Fruit fly (Drosophila melanogaster) whole organism, embryonic: ENCODE results near the gene RpS5b.
A peak's percentile ranks its signal among the peaks of the same experiment; 100 is the strongest.

ENCODE experiments used
- Aef1 ChIP-seq: fragments of 200-800 bp; sonication (Bioruptor generic); IDR thresholded peaks from 3 replicates; pipeline ENCODE4 v1.3.6; 2022; ENCODE audit warnings: missing biosample characterization, missing genetic modification characterization
- Atf6 ChIP-seq: fragments of 200-800 bp; sonication (Bioruptor generic); IDR thresholded peaks from 2 replicates; pipeline ENCODE4 v1.3.6; 2022; ENCODE audit warnings: missing biosample characterization, missing genetic modification characterization
- Awh ChIP-seq: fragments of 200-800 bp; sonication (Bioruptor generic); IDR thresholded peaks from 2 replicates; pipeline ENCODE4, ENCODE4 v1.3.6; 2022; ENCODE audit warnings: missing biosample characterization, missing genetic modification characterization
- CG10147 ChIP-seq: fragments of 200-800 bp; sonication (Bioruptor generic); optimal IDR thresholded peaks from 2 replicates; lab custom pipeline; 2019; ENCODE audit warnings: missing biosample characterization, mild to moderate bottlenecking, missing genetic modification characterization, moderate library complexity
- CG10366 ChIP-seq: fragments of 200-800 bp; sonication (Bioruptor generic); IDR thresholded peaks from 2 replicates; pipeline ENCODE4 v1.3.6; 2022; ENCODE audit warnings: missing biosample characterization, missing genetic modification characterization
- CG10462 ChIP-seq: fragments of 200-800 bp; sonication (Bioruptor generic); optimal IDR thresholded peaks from 2 replicates; lab custom pipeline; 2016; ENCODE audit warnings: missing biosample characterization, missing genetic modification characterization
- CG10543 ChIP-seq: fragments of 200-800 bp; sonication (Bioruptor generic); optimal IDR thresholded peaks from 3 replicates; lab custom pipeline; 2017; ENCODE audit warnings: missing biosample characterization, mild to moderate bottlenecking, missing genetic modification characterization, moderate library complexity
- CG10565 ChIP-seq: fragments of 200-800 bp; sonication (Bioruptor generic); optimal IDR thresholded peaks from 3 replicates; lab custom pipeline; 2016; ENCODE audit warnings: missing biosample characterization, mild to moderate bottlenecking, missing genetic modification characterization
- CG10654 ChIP-seq: fragments of 200-800 bp; sonication (Bioruptor generic); optimal IDR thresholded peaks from 2 replicates; lab custom pipeline; 2016; ENCODE audit warnings: missing biosample characterization, missing genetic modification characterization
- CG12659 ChIP-seq: fragments of 200-800 bp; sonication (Bioruptor generic); optimal IDR thresholded peaks from 3 replicates; lab custom pipeline; 2017; ENCODE audit warnings: mild to moderate bottlenecking, missing biosample characterization, missing genetic modification reagents, missing genetic modification characterization
- CG14050 ChIP-seq: fragments of 200-800 bp; sonication (Bioruptor generic); IDR thresholded peaks from 3 replicates; pipeline ENCODE4 v1.3.6; 2022; ENCODE audit warnings: missing biosample characterization, missing genetic modification characterization
- CG16863 ChIP-seq: fragments of 200-800 bp; sonication (Bioruptor generic); optimal IDR thresholded peaks from 3 replicates; lab custom pipeline; 2016; ENCODE audit warnings: missing biosample characterization, missing genetic modification characterization
- CG30403 ChIP-seq: fragments of 200-800 bp; sonication (Bioruptor generic); optimal IDR thresholded peaks from 3 replicates; lab custom pipeline; 2016; ENCODE audit warnings: missing biosample characterization, missing genetic modification characterization
- CG32532 ChIP-seq: fragments of 200-800 bp; sonication (Bioruptor generic); IDR thresholded peaks from 2 replicates; pipeline ENCODE4 v1.3.6; 2022; ENCODE audit warnings: missing biosample characterization, missing genetic modification characterization
- CG4424 ChIP-seq: fragments of 200-800 bp; sonication (Bioruptor generic); optimal IDR thresholded peaks from 3 replicates; lab custom pipeline; 2016; ENCODE audit warnings: missing biosample characterization, missing genetic modification characterization
- CG4617 ChIP-seq: fragments of 200-800 bp; sonication (Bioruptor generic); optimal IDR thresholded peaks from 3 replicates; lab custom pipeline; 2016; ENCODE audit warnings: missing biosample characterization, missing genetic modification characterization, borderline replicate concordance
- CG4730 ChIP-seq: fragments of 200-800 bp; sonication (Bioruptor generic); IDR thresholded peaks from 2 replicates; pipeline ENCODE4 v1.3.6; 2022; ENCODE audit warnings: missing biosample characterization, missing genetic modification characterization
- CG6689 ChIP-seq: fragments of 200-800 bp; sonication (Bioruptor generic); IDR thresholded peaks from 2 replicates; pipeline ENCODE4 v1.3.6; 2022; ENCODE audit warnings: missing biosample characterization, missing genetic modification characterization
- CG7928 ChIP-seq: fragments of 200-800 bp; sonication (Bioruptor generic); optimal IDR thresholded peaks from 2 replicates; lab custom pipeline; 2017; ENCODE audit warnings: missing biosample characterization, mild to moderate bottlenecking, missing genetic modification characterization
- CG8924 ChIP-seq: fragments of 200-800 bp; optimal IDR thresholded peaks from 3 replicates; lab custom pipeline; 2019; ENCODE audit warnings: missing biosample characterization, mild to moderate bottlenecking, missing genetic modification characterization, moderate library complexity
- CG9797 ChIP-seq: fragments of 200-800 bp; sonication (Bioruptor generic); optimal IDR thresholded peaks from 3 replicates; lab custom pipeline; 2018; ENCODE audit warnings: missing biosample characterization, mild to moderate bottlenecking, missing genetic modification characterization
- Chrac-16 ChIP-seq: fragments of 200-800 bp; sonication (Bioruptor generic); optimal IDR thresholded peaks from 3 replicates; lab custom pipeline; 2016; ENCODE audit warnings: missing biosample characterization, missing genetic modification characterization
- D19A ChIP-seq: fragments of 200-800 bp; optimal IDR thresholded peaks from 3 replicates; lab custom pipeline; 2019; ENCODE audit warnings: missing biosample characterization, mild to moderate bottlenecking, missing genetic modification characterization, moderate library complexity
- Dbx ChIP-seq: fragments of 200-800 bp; sonication (Bioruptor generic); IDR thresholded peaks from 3 replicates; pipeline ENCODE4 v1.3.6; 2022; ENCODE audit warnings: missing biosample characterization, missing genetic modification characterization
- Drgx ChIP-seq: fragments of 200-800 bp; sonication (Bioruptor generic); IDR thresholded peaks from 2 replicates; pipeline ENCODE4 v1.3.6; 2022; ENCODE audit warnings: missing biosample characterization, missing genetic modification characterization
- Ets65A ChIP-seq: fragments of 200-800 bp; sonication (Bioruptor generic); peaks from one replicate; lab custom pipeline; 2016; ENCODE audit warnings: missing biosample characterization, missing genetic modification characterization
- H2.0 ChIP-seq: fragments of 200-800 bp; sonication (Bioruptor generic); IDR thresholded peaks from 2 replicates; pipeline ENCODE4 v1.3.6; 2022; ENCODE audit warnings: missing biosample characterization, missing genetic modification characterization
- Nf-YA ChIP-seq: fragments of 200-800 bp; sonication (Bioruptor generic); IDR thresholded peaks from 2 replicates; pipeline ENCODE4 v1.3.6; 2022; ENCODE audit warnings: missing biosample characterization, missing genetic modification characterization
- Ptx1 ChIP-seq: fragments of 200-800 bp; sonication (Bioruptor generic); IDR thresholded peaks from 2 replicates; pipeline ENCODE4 v1.3.6; 2022; ENCODE audit warnings: missing biosample characterization, missing genetic modification characterization
- Rfx ChIP-seq: fragments of 200-800 bp; sonication (Bioruptor generic); IDR thresholded peaks from 2 replicates; pipeline ENCODE4 v1.3.6; 2022; ENCODE audit warnings: missing biosample characterization, missing genetic modification characterization
- Spps ChIP-seq: fragments of 200-800 bp; sonication (Bioruptor generic); optimal IDR thresholded peaks from 2 replicates; lab custom pipeline; 2018; ENCODE audit warnings: missing biosample characterization, mild to moderate bottlenecking, missing genetic modification characterization
- Taf1 ChIP-seq: fragments of 200-800 bp; sonication (Bioruptor generic); IDR thresholded peaks from 2 replicates; pipeline ENCODE4 v1.3.6; 2022; ENCODE audit warnings: missing biosample characterization, missing genetic modification characterization
- ap ChIP-seq: fragments of 200-800 bp; sonication (Bioruptor generic); IDR thresholded peaks from 2 replicates; pipeline ENCODE4 v1.3.6; 2022; ENCODE audit warnings: missing biosample characterization, missing genetic modification characterization
- az2 ChIP-seq: fragments of 200-800 bp; sonication (Bioruptor generic); optimal IDR thresholded peaks from 3 replicates; lab custom pipeline; 2016; ENCODE audit warnings: missing biosample characterization, missing genetic modification characterization
- cad ChIP-seq: fragments of >200 bp; optimal IDR thresholded peaks from 2 replicates; lab custom pipeline; 2017; ENCODE audit warnings: missing biosample characterization, missing genetic modification characterization
- caup ChIP-seq: fragments of 200-800 bp; sonication (Bioruptor generic); optimal IDR thresholded peaks from 3 replicates; lab custom pipeline; 2017; ENCODE audit warnings: missing biosample characterization, mild to moderate bottlenecking, missing genetic modification characterization, moderate library complexity; ENCODE audit not compliant: severe bottlenecking
- cg ChIP-seq: fragments of 200-800 bp; sonication (Bioruptor generic); optimal IDR thresholded peaks from 3 replicates; lab custom pipeline; 2019; ENCODE audit warnings: missing biosample characterization, mild to moderate bottlenecking, missing genetic modification characterization, moderate library complexity
- chif ChIP-seq, 2 experiments: fragments of 200-800 bp; sonication (Bioruptor generic); optimal IDR thresholded peaks; 3 replicates each; lab custom pipeline; 2016; ENCODE audit warnings: missing biosample characterization in 2 of 2, missing genetic modification characterization in 2 of 2
- crp ChIP-seq, 2 experiments: fragments of 200-800 bp; sonication (Bioruptor generic); optimal IDR thresholded peaks; 2 replicates in 1 of 2; 3 replicates in 1 of 2; lab custom pipeline; 2017; ENCODE audit warnings: missing biosample characterization in 2 of 2, missing genetic modification characterization in 2 of 2, mild to moderate bottlenecking in 1 of 2, moderate library complexity in 1 of 2
- dysf ChIP-seq: fragments of 200-800 bp; sonication (Bioruptor generic); IDR thresholded peaks from 3 replicates; pipeline ENCODE4 v1.3.6; 2022; ENCODE audit warnings: missing biosample characterization, missing genetic modification characterization
- ham ChIP-seq: fragments of 200-800 bp; sonication (Bioruptor generic); IDR thresholded peaks from 2 replicates; pipeline ENCODE4 v1.3.6; 2022; ENCODE audit warnings: missing biosample characterization, missing genetic modification characterization
- jumu ChIP-seq: fragments of 200-800 bp; sonication (Bioruptor generic); optimal IDR thresholded peaks from 3 replicates; lab custom pipeline; 2016; ENCODE audit warnings: missing biosample characterization, missing genetic modification characterization
- lmd ChIP-seq: fragments of 200-800 bp; sonication (Bioruptor generic); IDR thresholded peaks from 2 replicates; pipeline ENCODE4 v1.3.6; 2022; ENCODE audit warnings: missing biosample characterization, missing genetic modification characterization
- lov ChIP-seq, 2 experiments: fragments of 200-800 bp in 1 of 2; fragments of >200 bp in 1 of 2; sonication (Bioruptor generic) in 1 of 2; IDR thresholded peaks in 1 of 2; optimal IDR thresholded peaks in 1 of 2; 2 replicates in 1 of 2; 3 replicates in 1 of 2; pipeline versions ENCODE4 v1.3.6 to Lab custom; 2017 to 2022; ENCODE audit warnings: missing biosample characterization in 1 of 2, missing genetic modification characterization in 1 of 2
- mld ChIP-seq: fragments of 200-800 bp; sonication (Bioruptor generic); IDR thresholded peaks from 3 replicates; pipeline ENCODE4 v1.3.6; 2022; ENCODE audit warnings: missing biosample characterization, missing genetic modification characterization; ENCODE audit not compliant: partially characterized antibody
- pan ChIP-seq, 4 experiments: fragments of >200 bp in 3 of 4; fragments of 200-800 bp in 1 of 4; sonication (Bioruptor generic) in 1 of 4; optimal IDR thresholded peaks in 3 of 4; IDR thresholded peaks in 1 of 4; 2 replicates each; pipeline versions ENCODE4 v1.3.6 to Lab custom; 2017 to 2022; ENCODE audit warnings: missing biosample characterization in 2 of 4, missing genetic modification characterization in 2 of 4, mixed read lengths in 1 of 4
- pnt ChIP-seq: fragments of 200-800 bp; sonication (Bioruptor generic); optimal IDR thresholded peaks from 3 replicates; lab custom pipeline; 2016; ENCODE audit warnings: missing biosample characterization, missing genetic modification characterization
- salm ChIP-seq: fragments of 200-800 bp; sonication (Bioruptor generic); optimal IDR thresholded peaks from 2 replicates; lab custom pipeline; 2018; ENCODE audit warnings: missing biosample characterization, mild to moderate bottlenecking, missing genetic modification characterization
- sim ChIP-seq: fragments of 200-800 bp; sonication (Bioruptor generic); IDR thresholded peaks from 2 replicates; pipeline ENCODE4 v1.3.6; 2022; ENCODE audit warnings: missing biosample characterization, missing genetic modification characterization
- trem ChIP-seq: fragments of 200-800 bp; optimal IDR thresholded peaks from 3 replicates; lab custom pipeline; 2019; ENCODE audit warnings: missing biosample characterization, mild to moderate bottlenecking, missing genetic modification characterization, moderate library complexity
- zfh2 ChIP-seq: fragments of 200-800 bp; sonication (Bioruptor generic); optimal IDR thresholded peaks from 2 replicates; lab custom pipeline; 2016; ENCODE audit warnings: missing biosample characterization, missing genetic modification characterization

The RpS5b gene

DNA sequence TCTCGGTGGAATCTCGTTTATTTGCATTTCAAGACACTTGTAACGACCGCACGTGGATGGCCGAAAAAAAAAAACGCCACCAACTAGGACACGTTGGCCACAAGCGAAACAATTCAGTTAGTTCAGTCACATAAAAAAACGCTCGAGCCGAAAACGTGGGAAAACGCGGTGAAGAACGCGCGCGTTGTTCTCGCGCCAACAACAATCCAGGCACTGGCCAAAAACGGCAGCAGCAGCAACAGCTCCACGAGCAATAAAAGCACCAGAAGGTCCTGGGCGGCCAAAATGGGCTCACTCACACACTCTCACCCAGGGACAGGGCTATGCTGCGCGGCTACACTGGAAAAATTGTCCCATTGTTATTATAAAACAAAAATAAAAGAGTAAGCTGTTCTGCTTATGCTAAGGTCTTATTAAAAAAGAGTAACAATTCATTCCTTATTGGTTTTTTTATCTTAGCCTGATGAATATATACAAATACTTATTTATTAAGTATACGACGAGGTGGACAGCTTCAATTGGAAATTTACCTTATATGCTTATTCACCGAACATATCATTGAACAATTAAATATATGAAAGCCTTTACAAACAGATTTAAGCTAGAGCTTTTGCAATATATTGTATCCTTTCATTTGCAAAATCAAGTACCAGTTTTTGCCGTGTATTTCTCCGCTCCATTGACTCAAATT is 25.9 kb downstream of the RpS5b start, which contains the start of gene btsz (continued):
- TF ChIP-seq Drgx (GFP tag; lab: Robert Waterston, UW) (no peak), dysf (peak; percentile 47; the same call in 2 of the 3 replicates), pnt (no peak), jumu (GFP tag; lab: Kevin White, UChicago) (no peak), Atf6 (GFP tag; lab: Robert Waterston, UW) (0 out of 2 replicates have a peak, but pooled peaks have one; percentile 16), Aef1 (GFP tag; lab: Robert Waterston, UW) (no peak), zfh2 (GFP tag; lab: Kevin White, UChicago) (peak; percentile 5), CG10565 (GFP tag; lab: Kevin White, UChicago) (no peak), Ets65A (GFP tag; lab: Kevin White, UChicago) (peak; percentile 86), Awh (GFP tag; lab: Robert Waterston, UW) (no peak), Dbx (GFP tag; lab: Robert Waterston, UW) (0 out of 3 replicates have a peak, but pooled peaks have one; percentile 24), az2 (no peak), Nf-YA (no peak), CG32532 (GFP tag; lab: Robert Waterston, UW) (no peak), CG4730 (GFP tag; lab: Robert Waterston, UW) (no peak), pan (optimal IDR thresholded peaks at IDR 0.05; lab: Kevin White, UChicago) (no peak), pan (GFP tag; optimal IDR thresholded peaks at IDR 0.05 in 1 of 2, IDR thresholded peaks at IDR 0.05 in 1 of 2) (no peak), CG10462 (GFP tag; lab: Kevin White, UChicago) (no peak), cad (no peak), trem (tag; lab: Kevin White, UChicago) (no peak), sim (no peak), CG7928 (no peak), mld (GFP tag; lab: Robert Waterston, UW) (no peak), lmd (GFP tag; lab: Robert Waterston, UW) (no peak), lov (optimal IDR thresholded peaks at IDR 0.05; lab: Kevin White, UChicago) (no peak), lov (GFP tag; IDR thresholded peaks at IDR 0.05; lab: Robert Waterston, UW) (0 out of 3 replicates have a peak, but pooled peaks have one; percentile 19), CG14050 (GFP tag; lab: Robert Waterston, UW) (no peak), CG8924 (tag; lab: Kevin White, UChicago) (peak; percentile 45), caup (peak; percentile 53), CG12659 (GFP tag; lab: Kevin White, UChicago) (peak; percentile 47), CG16863 (GFP tag; lab: Kevin White, UChicago) (no peak)

dm6 chr3R:14873345-14873744 is 28.0 kb downstream of the RpS5b start:
- TF ChIP-seq Rfx (GFP tag; lab: Robert Waterston, UW) (0 out of 2 replicates have a peak, but pooled peaks have one; percentile 4), CG4617 (no peak), Spps (no peak), H2.0 (no peak), Chrac-16 (no peak), CG10543 (GFP tag; lab: Kevin White, UChicago) (peak; percentile 28), CG10654 (no peak), D19A (tag; lab: Kevin White, UChicago) (no peak), ap (GFP tag; lab: Robert Waterston, UW) (no peak), CG30403 (GFP tag; lab: Kevin White, UChicago) (no peak), Taf1 (GFP tag; lab: Robert Waterston, UW) (no peak), ham (GFP tag; lab: Robert Waterston, UW) (no peak), CG6689 (GFP tag; lab: Robert Waterston, UW) (no peak), crp (GFP tag; optimal IDR thresholded peaks at IDR 0.05; lab: Kevin White, UChicago) (no peak), CG10147 (no peak), cg (peak; percentile 6), CG10366 (GFP tag; lab: Robert Waterston, UW) (no peak), chif (GFP tag; optimal IDR thresholded peaks at IDR 0.05; lab: Kevin White, UChicago) (no peak), Awh (GFP tag; lab: Robert Waterston, UW) (no peak), Ptx1 (GFP tag; lab: Robert Waterston, UW) (no peak), CG9797 (no peak), CG4424 (GFP tag; lab: Kevin White, UChicago) (peak; percentile 59), salm (no peak)
